Fruit fly (Drosophila melanogaster): ENCODE results near the gene CG31808.

DNA sequence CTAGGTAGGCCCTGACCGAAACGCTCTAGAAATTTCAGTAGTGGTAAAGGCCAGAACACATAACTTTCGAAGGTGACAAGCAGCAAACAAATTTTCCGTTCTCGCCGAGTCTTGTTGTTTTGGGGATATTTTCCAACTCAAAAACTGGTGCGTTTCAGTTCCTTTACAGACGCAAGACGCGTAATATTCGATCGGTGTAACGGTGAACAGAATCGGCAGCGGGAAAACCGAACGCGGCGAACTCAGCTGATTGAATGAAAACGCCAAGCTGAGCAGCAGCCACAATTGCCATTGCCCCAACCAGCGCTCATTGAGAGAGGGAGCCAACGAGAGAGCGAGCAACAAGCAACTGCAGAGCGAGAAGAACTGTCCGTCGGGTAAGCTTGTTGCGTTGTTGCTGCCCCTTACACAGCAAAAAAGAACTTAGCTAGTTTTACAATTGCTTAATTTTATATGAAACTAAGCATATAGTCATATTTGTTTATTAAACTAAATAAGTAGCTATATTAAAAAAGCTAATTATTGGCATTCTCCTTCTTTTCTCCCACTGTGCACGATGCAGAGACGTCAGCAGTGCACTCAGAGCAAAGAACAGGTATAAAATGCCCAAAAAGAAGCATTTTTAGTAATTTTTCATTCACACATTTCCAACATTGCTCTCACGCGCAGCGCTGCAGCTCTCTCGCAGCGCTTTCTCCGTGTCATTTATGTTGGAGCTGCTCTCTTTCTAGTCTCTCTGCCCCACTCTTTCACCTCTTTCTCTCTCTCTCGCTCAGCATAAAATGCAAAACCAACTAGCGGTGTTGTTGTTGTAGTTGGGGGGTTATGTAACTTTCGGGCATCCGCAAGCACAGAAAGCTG, at the start of gene CG31808, which contains the start of gene Cyt-c-d:
- TF ChIP-seq CG10348 (GFP tag; IDR thresholded peaks at IDR 0.05) (peak; percentile 95), CG14655 (GFP tag; optimal IDR thresholded peaks at IDR 0.05) (peak; percentile 99), Pif1B (GFP tag; optimal IDR thresholded peaks at IDR 0.05) (peak; percentile 98), EcR (GFP tag; optimal IDR thresholded peaks at IDR 0.05) (peak; percentile 32), CG15710 (tag; optimal IDR thresholded peaks at IDR 0.05) (peak; percentile 94), rn (GFP tag; IDR thresholded peaks at IDR 0.05) (peak; percentile 97), fd96Ca (GFP tag; IDR thresholded peaks at IDR 0.05) (peak; percentile 99), CG12605 (GFP tag; IDR thresholded peaks at IDR 0.05) (peak; percentile 99), CG8159 (tag; optimal IDR thresholded peaks at IDR 0.05) (peak; percentile 94), CG32121 (GFP tag; IDR thresholded peaks at IDR 0.05) (peak; percentile 99), gl (tag; optimal IDR thresholded peaks at IDR 0.05) (peak; percentile 85)
